Worm (Caenorhabditis elegans) whole organism, young adult: ENCODE measurements around the gene sra-39.
A peak's percentile ranks its signal among the peaks of the same experiment; 100 is the strongest.

Source experiments
- C06A6.2 ChIP-seq: fragments of 200-800 bp; sonication (Bioruptor generic); conservative IDR thresholded peaks from 2 replicates; pipeline ENCODE4 v1.3.6; 2022; ENCODE audit warnings: missing genetic modification characterization, missing compliant biosample characterization
- D2030.7 ChIP-seq: fragments of 200-800 bp; sonication (Bioruptor generic); IDR thresholded peaks from 2 replicates; pipeline ENCODE4 v1.3.6; 2022; ENCODE audit warnings: missing genetic modification reagents, missing genetic modification characterization, missing compliant biosample characterization
- F23B12.7 ChIP-seq: sonication (generic microtip); optimal IDR thresholded peaks from 2 replicates; lab custom pipeline; 2017; ENCODE audit warnings: missing genetic modification characterization, mild to moderate bottlenecking, missing compliant biosample characterization, antibody characterized with exemption, moderate library complexity; ENCODE audit not compliant: insufficient read depth
- F33H1.4 ChIP-seq: fragments of 200-800 bp; sonication (Bioruptor generic); IDR thresholded peaks from 2 replicates; pipeline ENCODE4 v1.3.6; 2022; ENCODE audit warnings: missing genetic modification reagents, missing genetic modification characterization, missing compliant biosample characterization
- F37B4.10 ChIP-seq: fragments of 200-800 bp; sonication (Bioruptor generic); IDR thresholded peaks from 2 replicates; pipeline ENCODE4 v1.3.6; 2022; ENCODE audit warnings: missing genetic modification characterization, missing compliant biosample characterization
- K11D2.4 ChIP-seq: fragments of 200-800 bp; sonication (Bioruptor generic); IDR thresholded peaks from 2 replicates; pipeline ENCODE4 v1.3.6; 2022; ENCODE audit warnings: missing genetic modification reagents, missing genetic modification characterization, missing compliant biosample characterization
- T07F8.4 ChIP-seq: sonication (generic microtip); optimal IDR thresholded peaks from 2 replicates; lab custom pipeline; 2016; ENCODE audit warnings: mild to moderate bottlenecking, missing genetic modification characterization, moderate library complexity, missing compliant biosample characterization
- Y53F4B.3 ChIP-seq: fragments of 200-800 bp; sonication (Bioruptor generic); IDR thresholded peaks from 2 replicates; pipeline ENCODE4 v1.3.6; 2022; ENCODE audit warnings: missing genetic modification reagents, missing genetic modification characterization, missing compliant biosample characterization
- Y53G8AR.9 ChIP-seq: fragments of 200-800 bp; sonication (Bioruptor generic); conservative IDR thresholded peaks from 2 replicates; pipeline ENCODE4 v1.3.6; 2022; ENCODE audit warnings: missing genetic modification reagents, missing genetic modification characterization, missing compliant biosample characterization
- Y79H2A.3 ChIP-seq: fragments of 200-800 bp; sonication (Bioruptor generic); conservative IDR thresholded peaks from 2 replicates; pipeline ENCODE4 v1.3.6; 2022; ENCODE audit warnings: missing genetic modification reagents, missing genetic modification characterization, missing compliant biosample characterization
- atf-7 ChIP-seq: sonication (generic microtip); optimal IDR thresholded peaks from 2 replicates; lab custom pipeline; 2017; ENCODE audit warnings: mild to moderate bottlenecking, missing genetic modification characterization, missing compliant biosample characterization
- attf-5 ChIP-seq: fragments of 200-800 bp; sonication (Bioruptor generic); optimal IDR thresholded peaks from 2 replicates; lab custom pipeline; 2018; ENCODE audit warnings: mild to moderate bottlenecking, missing genetic modification characterization, missing compliant biosample characterization
- attf-6 ChIP-seq: fragments of 200-800 bp; sonication (Bioruptor generic); IDR thresholded peaks from 2 replicates; pipeline ENCODE4 v1.3.6; 2022; ENCODE audit warnings: missing genetic modification reagents, missing genetic modification characterization, missing compliant biosample characterization
- bed-2 ChIP-seq: fragments of 200-800 bp; sonication (Bioruptor generic); IDR thresholded peaks from 2 replicates; pipeline ENCODE4 v1.3.6; 2022; ENCODE audit warnings: missing genetic modification reagents, missing genetic modification characterization, missing compliant biosample characterization
- ccch-3 ChIP-seq: fragments of 200-800 bp; sonication (Bioruptor generic); optimal IDR thresholded peaks from 2 replicates; lab custom pipeline; 2018; ENCODE audit warnings: mild to moderate bottlenecking, missing genetic modification characterization, missing compliant biosample characterization
- cebp-2 ChIP-seq: fragments of 200-800 bp; sonication (Bioruptor generic); IDR thresholded peaks from 2 replicates; pipeline ENCODE4 v1.3.6; 2022; ENCODE audit warnings: missing genetic modification characterization, missing compliant biosample characterization
- ceh-100 ChIP-seq: fragments of 200-800 bp; sonication (Bioruptor generic); IDR thresholded peaks from 2 replicates; pipeline ENCODE4 v1.3.6; 2022; ENCODE audit warnings: missing genetic modification reagents, missing genetic modification characterization, missing compliant biosample characterization
- ceh-27 ChIP-seq: fragments of 200-800 bp; sonication (Bioruptor generic); optimal IDR thresholded peaks from 2 replicates; lab custom pipeline; 2018; ENCODE audit warnings: mild to moderate bottlenecking, missing genetic modification characterization, moderate library complexity, missing compliant biosample characterization
- ceh-58 ChIP-seq: fragments of 200-800 bp; sonication (Bioruptor generic); IDR thresholded peaks from 2 replicates; pipeline ENCODE4 v1.3.6; 2022; ENCODE audit warnings: missing genetic modification characterization, missing compliant biosample characterization
- chd-7 ChIP-seq: sonication (generic microtip); optimal IDR thresholded peaks from 2 replicates; lab custom pipeline; 2016; ENCODE audit warnings: mild to moderate bottlenecking, missing genetic modification characterization, moderate library complexity, missing compliant biosample characterization
- die-1 ChIP-seq: sonication (generic microtip); optimal IDR thresholded peaks from 2 replicates; lab custom pipeline; 2016; ENCODE audit warnings: missing genotype, mild to moderate bottlenecking, missing genetic modification characterization, missing compliant biosample characterization
- dox-1 ChIP-seq: fragments of 200-800 bp; sonication (Bioruptor generic); IDR thresholded peaks from 2 replicates; pipeline ENCODE4 v1.3.6; 2022; ENCODE audit warnings: missing genetic modification reagents, missing genetic modification characterization, missing compliant biosample characterization
- efl-1 ChIP-seq: fragments of 150-350 bp; optimal IDR thresholded peaks from 2 replicates; lab custom pipeline; 2014; ENCODE audit warnings: missing biosample characterization, missing genetic modification reagents, missing genetic modification characterization
- egl-44 ChIP-seq: fragments of 200-800 bp; sonication (Bioruptor generic); IDR thresholded peaks from 2 replicates; pipeline ENCODE4 v1.3.6; 2022; ENCODE audit warnings: missing genetic modification reagents, missing genetic modification characterization, missing compliant biosample characterization
- ets-4 ChIP-seq: fragments of 200-800 bp; sonication (Bioruptor generic); optimal IDR thresholded peaks from 2 replicates; lab custom pipeline; 2018; ENCODE audit warnings: mild to moderate bottlenecking, missing genetic modification characterization, missing compliant biosample characterization
- gei-17 ChIP-seq: fragments of 200-800 bp; sonication (Bioruptor generic); optimal IDR thresholded peaks from 2 replicates; lab custom pipeline; 2018; ENCODE audit warnings: mild to moderate bottlenecking, missing genetic modification characterization, missing compliant biosample characterization
- hlh-12 ChIP-seq: sonication (generic microtip); optimal IDR thresholded peaks from 2 replicates; lab custom pipeline; 2016; ENCODE audit warnings: missing genetic modification characterization, missing compliant biosample characterization
- hmg-1.2 ChIP-seq: fragments of 200-800 bp; sonication (Bioruptor generic); IDR thresholded peaks from 2 replicates; pipeline ENCODE4 v1.3.6; 2022; ENCODE audit warnings: missing genetic modification reagents, missing genetic modification characterization, missing compliant biosample characterization
- hrde-1 ChIP-seq: sonication (generic microtip); optimal IDR thresholded peaks from 2 replicates; lab custom pipeline; 2016; ENCODE audit warnings: missing genetic modification characterization, mild to moderate bottlenecking, missing compliant biosample characterization, moderate library complexity, missing genotype, missing genetic modification reagents, borderline replicate concordance
- let-526 ChIP-seq: fragments of 200-800 bp; sonication (Bioruptor generic); IDR thresholded peaks from 2 replicates; pipeline ENCODE4 v1.3.6; 2022; ENCODE audit warnings: missing genetic modification reagents, missing genetic modification characterization, missing compliant biosample characterization
- lsl-1 ChIP-seq: fragments of 200-800 bp; sonication (Bioruptor generic); optimal IDR thresholded peaks from 2 replicates; lab custom pipeline; 2018; ENCODE audit warnings: mild to moderate bottlenecking, missing genetic modification characterization, moderate library complexity, missing compliant biosample characterization
- madf-10 ChIP-seq: sonication (generic microtip); optimal IDR thresholded peaks from 2 replicates; lab custom pipeline; 2016; ENCODE audit warnings: mild to moderate bottlenecking, missing genetic modification characterization, missing compliant biosample characterization
- madf-6 ChIP-seq: fragments of 200-800 bp; sonication (Bioruptor generic); IDR thresholded peaks from 2 replicates; pipeline ENCODE4 v1.3.6; 2022; ENCODE audit warnings: missing genetic modification reagents, missing genetic modification characterization, missing compliant biosample characterization
- madf-8 ChIP-seq: fragments of 200-800 bp; sonication (Bioruptor generic); conservative IDR thresholded peaks from 2 replicates; pipeline ENCODE4 v1.3.6; 2022; ENCODE audit warnings: missing genetic modification reagents, missing genetic modification characterization, missing compliant biosample characterization
- mxl-1 ChIP-seq: sonication (generic microtip); optimal IDR thresholded peaks from 2 replicates; lab custom pipeline; 2016; ENCODE audit warnings: missing genetic modification characterization, missing compliant biosample characterization
- nhr-80 ChIP-seq: sonication (generic microtip); optimal IDR thresholded peaks from 2 replicates; lab custom pipeline; 2016; ENCODE audit warnings: missing genetic modification characterization, missing compliant biosample characterization
- rcor-1 ChIP-seq: fragments of 200-800 bp; sonication (Bioruptor generic); IDR thresholded peaks from 2 replicates; pipeline ENCODE4 v1.3.6; 2022; ENCODE audit warnings: missing genetic modification reagents, missing genetic modification characterization, missing compliant biosample characterization
- snpc-3.4 ChIP-seq: sonication (generic microtip); optimal IDR thresholded peaks from 2 replicates; lab custom pipeline; 2017; ENCODE audit warnings: missing genetic modification characterization, mild to moderate bottlenecking, missing compliant biosample characterization, antibody characterized with exemption, moderate library complexity, missing genotype, missing genetic modification reagents
- snpc-4 ChIP-seq, 5 experiments: fragments of 150-350 bp in 1 of 5; sonication (generic microtip) in 4 of 5; optimal IDR thresholded peaks; 2 replicates each; lab custom pipeline; 2014 to 2018; ENCODE audit warnings: missing genetic modification characterization in 5 of 5, missing biosample characterization in 3 of 5, antibody characterized with exemption in 2 of 5, mild to moderate bottlenecking in 2 of 5, missing compliant biosample characterization in 2 of 5, missing genotype in 2 of 5, moderate library complexity in 2 of 5, missing genetic modification reagents in 1 of 5
- tbp1 ChIP-seq: fragments of 200-800 bp; sonication (Bioruptor generic); optimal IDR thresholded peaks from 2 replicates; lab custom pipeline; 2018; ENCODE audit warnings: mild to moderate bottlenecking, missing genetic modification characterization, missing compliant biosample characterization
- unc-62 ChIP-seq: fragments of 150-350 bp; optimal IDR thresholded peaks from 2 replicates; lab custom pipeline; 2014; ENCODE audit warnings: missing biosample characterization, missing genetic modification reagents, missing genetic modification characterization
- zfh-2 ChIP-seq: fragments of 200-800 bp; sonication (Bioruptor generic); conservative IDR thresholded peaks from 2 replicates; pipeline ENCODE4 v1.3.6; 2022; ENCODE audit warnings: missing genetic modification reagents, missing genetic modification characterization, missing compliant biosample characterization
- zim-3 ChIP-seq: sonication (generic microtip); optimal IDR thresholded peaks from 2 replicates; lab custom pipeline; 2017; ENCODE audit warnings: mild to moderate bottlenecking, missing genetic modification characterization, moderate library complexity, missing compliant biosample characterization
- ztf-18 ChIP-seq: sonication (generic microtip); optimal IDR thresholded peaks from 2 replicates; lab custom pipeline; 2016; ENCODE audit warnings: missing genotype, mild to moderate bottlenecking, missing genetic modification characterization, missing compliant biosample characterization
- ztf-25 ChIP-seq: fragments of 200-800 bp; sonication (Bioruptor generic); IDR thresholded peaks from 2 replicates; pipeline ENCODE4 v1.3.6; 2022; ENCODE audit warnings: missing genetic modification reagents, missing genetic modification characterization, missing compliant biosample characterization

sra-39 gene

DNA sequence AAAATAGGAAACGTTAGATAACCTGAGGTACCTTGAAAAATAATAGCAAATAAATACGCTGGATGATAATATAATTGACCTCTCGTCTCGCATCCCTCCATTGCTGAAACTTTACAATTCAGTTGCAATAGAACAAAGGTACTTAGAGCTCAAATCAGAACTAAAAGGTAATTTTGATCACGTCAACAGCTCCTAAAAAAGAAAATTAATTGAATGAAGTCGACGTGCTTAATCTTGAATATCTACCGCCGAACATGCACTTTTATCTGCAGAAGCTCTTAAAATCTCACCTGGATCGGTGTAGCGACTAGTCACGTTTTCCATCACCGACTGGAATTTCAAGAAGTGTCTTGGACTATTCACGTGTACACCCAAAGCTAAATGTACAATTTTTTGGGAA lies at the start of gene sra-39:
sra-39 (minus strand) TSS at position 101 of the 400 bp plus-strand sequence.
- TF ChIP-seq ztf-18 (no peak), hlh-12 (tag; lab: Kevin White, UChicago) (no peak), ets-4 (no peak), Y79H2A.3 (GFP tag; lab: Robert Waterston, UW) (no peak), dox-1 (no peak), Y53G8AR.9 (no peak), ceh-27 (GFP tag; lab: Kevin White, UChicago) (no peak), ceh-58 (GFP tag; lab: Robert Waterston, UW) (no peak), ztf-25 (GFP tag; lab: Robert Waterston, UW) (no peak), mxl-1 (tag; lab: Kevin White, UChicago) (no peak), snpc-3.4 (tag; lab: Kevin White, UChicago) (no peak), die-1 (tag; lab: Kevin White, UChicago) (no peak), cebp-2 (GFP tag; lab: Robert Waterston, UW) (no peak), bed-2 (GFP tag; lab: Robert Waterston, UW) (no peak), K11D2.4 (GFP tag; lab: Robert Waterston, UW) (no peak), efl-1 (GFP tag; lab: Kevin White, UChicago) (no peak), C06A6.2 (GFP tag; lab: Robert Waterston, UW) (no peak)

DNA sequence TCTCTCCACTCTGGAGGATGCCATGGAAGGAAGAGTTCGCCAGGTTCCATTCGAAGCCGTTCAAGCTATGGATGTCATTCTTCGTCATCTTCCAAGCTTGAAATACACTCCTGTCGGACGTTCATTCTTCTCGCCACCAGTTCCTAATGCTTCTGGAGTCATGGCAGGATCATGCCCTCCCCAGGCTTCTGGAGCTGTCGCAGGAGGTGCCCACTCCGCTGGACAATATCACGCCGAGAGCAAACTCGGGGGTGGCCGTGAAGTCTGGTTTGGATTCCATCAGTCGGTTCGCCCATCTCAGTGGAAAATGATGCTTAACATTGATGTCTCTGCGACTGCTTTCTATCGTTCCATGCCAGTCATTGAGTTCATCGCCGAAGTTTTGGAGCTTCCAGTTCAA lies 49.1 kb upstream of the sra-39 start:
- TF ChIP-seq T07F8.4 (tag; lab: Kevin White, UChicago) (no peak), zfh-2 (GFP tag; lab: Robert Waterston, UW) (peak; percentile 65), attf-6 (GFP tag; lab: Robert Waterston, UW) (no peak), zim-3 (tag; lab: Kevin White, UChicago) (no peak), ceh-100 (GFP tag; lab: Robert Waterston, UW) (no peak)

DNA sequence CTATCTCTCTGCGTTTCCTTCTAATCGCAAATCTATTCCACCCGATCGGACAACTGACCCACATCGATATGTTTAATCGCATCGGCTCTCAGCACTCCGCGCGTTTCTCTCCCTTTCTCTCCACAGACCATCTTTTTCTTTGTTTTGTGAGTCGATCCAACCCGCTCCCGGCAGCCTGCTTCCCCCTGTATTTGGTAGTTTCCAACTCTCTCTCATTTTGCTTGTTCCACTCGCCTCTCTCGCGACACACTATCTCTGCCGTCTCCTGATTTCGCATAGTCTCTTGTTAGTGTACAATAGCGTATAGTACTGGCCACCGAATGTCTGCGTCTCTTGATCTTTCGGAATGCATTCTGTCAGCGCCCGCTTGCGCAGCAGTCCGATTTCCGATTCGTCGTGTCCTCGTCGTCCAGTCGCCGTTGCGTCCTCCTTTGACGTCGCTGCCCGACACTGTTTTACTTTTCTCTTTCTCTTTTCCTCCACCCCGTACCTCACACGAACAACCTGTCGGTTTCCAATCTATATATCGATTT lies 47.5 kb upstream of the sra-39 start:
- peak; percentile 89 for TF ChIP-seq hmg-1.2 (GFP tag; lab: Robert Waterston, UW)
- TF ChIP-seq madf-6 (GFP tag; lab: Robert Waterston, UW), result no peak
- no peak for TF ChIP-seq hrde-1 (tag; lab: Kevin White, UChicago)
- no peak for TF ChIP-seq snpc-4 (GFP tag; optimal IDR thresholded peaks at IDR 0.05; lab: Kevin White, UChicago)
- TF ChIP-seq snpc-4 (tag; optimal IDR thresholded peaks at IDR 0.05; lab: Kevin White, UChicago), result peak in 1 of 4 experiments; percentile 34
- TF ChIP-seq F23B12.7 (tag; lab: Kevin White, UChicago), result no peak
- TF ChIP-seq tbp1 (GFP tag; lab: Kevin White, UChicago), result peak; percentile 2
- TF ChIP-seq madf-10 (tag; lab: Kevin White, UChicago), result peak; percentile 9
- no peak for TF ChIP-seq chd-7
- no peak for TF ChIP-seq atf-7
- TF ChIP-seq ets-4, result no peak
- no peak for TF ChIP-seq snpc-3.4 (tag; lab: Kevin White, UChicago)
- no peak for TF ChIP-seq egl-44 (GFP tag; lab: Robert Waterston, UW)
- no peak for TF ChIP-seq madf-8 (GFP tag; lab: Robert Waterston, UW)
- TF ChIP-seq F37B4.10 (GFP tag; lab: Robert Waterston, UW), result no peak
- peak; percentile 42; the same call in 1 of the 2 replicates for TF ChIP-seq rcor-1 (GFP tag; lab: Robert Waterston, UW)
- no peak for TF ChIP-seq attf-5 (GFP tag; lab: Kevin White, UChicago)
- no peak for TF ChIP-seq ccch-3
- no peak for TF ChIP-seq let-526 (GFP tag; lab: Robert Waterston, UW)
- no peak for TF ChIP-seq Y53F4B.3
- TF ChIP-seq nhr-80 (tag; lab: Kevin White, UChicago), result peak; percentile 56
- no peak for TF ChIP-seq D2030.7
- TF ChIP-seq die-1 (tag; lab: Kevin White, UChicago), result no peak
- TF ChIP-seq unc-62 (GFP tag; lab: Kevin White, UChicago), result peak; percentile 7
- no peak for TF ChIP-seq F33H1.4 (GFP tag; lab: Robert Waterston, UW)
- TF ChIP-seq lsl-1, result no peak
- TF ChIP-seq gei-17, result peak; percentile 5
